Worm (Caenorhabditis elegans) whole organism, young adult: ENCODE measurements around the gene frg-1.

Experiments
- F22D6.2 ChIP-seq: sonication (generic microtip); optimal IDR thresholded peaks from 2 replicates; lab custom pipeline; 2016; ENCODE audit warnings: mild to moderate bottlenecking, missing genetic modification characterization, missing compliant biosample characterization
- F37B4.10 ChIP-seq: fragments of 200-800 bp; sonication (Bioruptor generic); IDR thresholded peaks from 2 replicates; pipeline ENCODE4 v1.3.6; 2022; ENCODE audit warnings: missing genetic modification characterization, missing compliant biosample characterization
- F39B2.1 ChIP-seq: fragments of 200-800 bp; sonication (Bioruptor generic); IDR thresholded peaks from 2 replicates; pipeline ENCODE4 v1.3.6; 2022; ENCODE audit warnings: missing genetic modification reagents, missing genetic modification characterization, missing compliant biosample characterization
- F52B5.7 ChIP-seq: sonication (generic microtip); optimal IDR thresholded peaks from 2 replicates; lab custom pipeline; 2016; ENCODE audit warnings: mild to moderate bottlenecking, missing genetic modification characterization, missing compliant biosample characterization
- K11D2.4 ChIP-seq: fragments of 200-800 bp; sonication (Bioruptor generic); IDR thresholded peaks from 2 replicates; pipeline ENCODE4 v1.3.6; 2022; ENCODE audit warnings: missing genetic modification reagents, missing genetic modification characterization, missing compliant biosample characterization
- T26A5.8 ChIP-seq: sonication (generic microtip); optimal IDR thresholded peaks from 2 replicates; lab custom pipeline; 2016; ENCODE audit warnings: missing genetic modification characterization, missing compliant biosample characterization
- Y67H2A.10 ChIP-seq: fragments of 200-800 bp; sonication (Bioruptor generic); conservative IDR thresholded peaks from 2 replicates; pipeline ENCODE4 v1.3.6; 2022; ENCODE audit warnings: missing genetic modification reagents, missing genetic modification characterization, missing compliant biosample characterization
- Y95B8A.8 ChIP-seq: fragments of 200-800 bp; sonication (Bioruptor generic); IDR thresholded peaks from 2 replicates; pipeline ENCODE4 v1.3.6; 2022; ENCODE audit warnings: missing genetic modification reagents, missing genetic modification characterization, missing compliant biosample characterization
- ZK185.1 ChIP-seq: sonication (generic microtip); optimal IDR thresholded peaks from 2 replicates; lab custom pipeline; 2016; ENCODE audit warnings: mild to moderate bottlenecking, missing genetic modification characterization, missing compliant biosample characterization; ENCODE audit not compliant: poor library complexity, severe bottlenecking
- akir-1 ChIP-seq: fragments of 200-800 bp; sonication (Bioruptor generic); optimal IDR thresholded peaks from 2 replicates; lab custom pipeline; 2018; ENCODE audit warnings: mild to moderate bottlenecking, missing genetic modification characterization, moderate library complexity, missing compliant biosample characterization
- atf-7 ChIP-seq: sonication (generic microtip); optimal IDR thresholded peaks from 2 replicates; lab custom pipeline; 2017; ENCODE audit warnings: mild to moderate bottlenecking, missing genetic modification characterization, missing compliant biosample characterization
- bed-1 ChIP-seq: fragments of 200-800 bp; sonication (Bioruptor generic); IDR thresholded peaks from 2 replicates; pipeline ENCODE4 v1.3.6; 2022; ENCODE audit warnings: missing genetic modification reagents, missing genetic modification characterization, missing compliant biosample characterization
- bed-2 ChIP-seq: fragments of 200-800 bp; sonication (Bioruptor generic); IDR thresholded peaks from 2 replicates; pipeline ENCODE4 v1.3.6; 2022; ENCODE audit warnings: missing genetic modification reagents, missing genetic modification characterization, missing compliant biosample characterization
- cebp-1 ChIP-seq, 2 experiments: fragments of 200-800 bp in 1 of 2; sonication (Bioruptor generic) in 1 of 2; sonication (generic microtip) in 1 of 2; IDR thresholded peaks in 1 of 2; optimal IDR thresholded peaks in 1 of 2; 2 replicates each; pipeline versions ENCODE4 v1.3.6 to Lab custom; 2017 to 2022; ENCODE audit warnings: missing compliant biosample characterization in 2 of 2, missing genetic modification characterization in 2 of 2, mild to moderate bottlenecking in 1 of 2, missing genetic modification reagents in 1 of 2, moderate library complexity in 1 of 2
- cebp-2 ChIP-seq: fragments of 200-800 bp; sonication (Bioruptor generic); IDR thresholded peaks from 2 replicates; pipeline ENCODE4 v1.3.6; 2022; ENCODE audit warnings: missing genetic modification characterization, missing compliant biosample characterization
- ceh-27 ChIP-seq: fragments of 200-800 bp; sonication (Bioruptor generic); optimal IDR thresholded peaks from 2 replicates; lab custom pipeline; 2018; ENCODE audit warnings: mild to moderate bottlenecking, missing genetic modification characterization, moderate library complexity, missing compliant biosample characterization
- ceh-58 ChIP-seq: fragments of 200-800 bp; sonication (Bioruptor generic); IDR thresholded peaks from 2 replicates; pipeline ENCODE4 v1.3.6; 2022; ENCODE audit warnings: missing genetic modification characterization, missing compliant biosample characterization
- dox-1 ChIP-seq: fragments of 200-800 bp; sonication (Bioruptor generic); IDR thresholded peaks from 2 replicates; pipeline ENCODE4 v1.3.6; 2022; ENCODE audit warnings: missing genetic modification reagents, missing genetic modification characterization, missing compliant biosample characterization
- egrh-3 ChIP-seq: fragments of 200-800 bp; sonication (Bioruptor generic); IDR thresholded peaks from 2 replicates; pipeline ENCODE4 v1.3.6; 2022; ENCODE audit warnings: missing genetic modification reagents, missing genetic modification characterization, missing compliant biosample characterization
- hlh-12 ChIP-seq: sonication (generic microtip); optimal IDR thresholded peaks from 2 replicates; lab custom pipeline; 2016; ENCODE audit warnings: missing genetic modification characterization, missing compliant biosample characterization
- lag-1 ChIP-seq: fragments of 200-800 bp; sonication (Bioruptor generic); IDR thresholded peaks from 2 replicates; pipeline ENCODE4 v1.3.6; 2022; ENCODE audit warnings: missing genetic modification reagents, missing genetic modification characterization, missing compliant biosample characterization
- lin-54 ChIP-seq: fragments of 200-800 bp; sonication (Bioruptor generic); optimal IDR thresholded peaks from 2 replicates; lab custom pipeline; 2018; ENCODE audit warnings: mild to moderate bottlenecking, missing genetic modification characterization, missing compliant biosample characterization
- lsy-27 ChIP-seq: sonication (generic microtip); optimal IDR thresholded peaks from 2 replicates; lab custom pipeline; 2017; ENCODE audit warnings: missing genetic modification characterization, mild to moderate bottlenecking, missing compliant biosample characterization, antibody characterized with exemption, missing genotype, borderline replicate concordance; ENCODE audit not compliant: insufficient read depth
- madf-10 ChIP-seq: sonication (generic microtip); optimal IDR thresholded peaks from 2 replicates; lab custom pipeline; 2016; ENCODE audit warnings: mild to moderate bottlenecking, missing genetic modification characterization, missing compliant biosample characterization
- madf-3 ChIP-seq: fragments of 200-800 bp; sonication (Bioruptor generic); IDR thresholded peaks from 2 replicates; pipeline ENCODE4 v1.3.6; 2022; ENCODE audit warnings: missing genetic modification reagents, missing genetic modification characterization, missing compliant biosample characterization
- madf-8 ChIP-seq: fragments of 200-800 bp; sonication (Bioruptor generic); conservative IDR thresholded peaks from 2 replicates; pipeline ENCODE4 v1.3.6; 2022; ENCODE audit warnings: missing genetic modification reagents, missing genetic modification characterization, missing compliant biosample characterization
- mcd-1 ChIP-seq: fragments of 200-800 bp; sonication (Bioruptor generic); IDR thresholded peaks from 2 replicates; pipeline ENCODE4 v1.3.6; 2022; ENCODE audit warnings: missing genetic modification reagents, missing genetic modification characterization, missing compliant biosample characterization
- nfya-1 ChIP-seq: sonication (generic microtip); optimal IDR thresholded peaks from 2 replicates; lab custom pipeline; 2017; ENCODE audit warnings: antibody characterized with exemption, missing compliant biosample characterization, missing genetic modification characterization, borderline replicate concordance; ENCODE audit not compliant: insufficient read depth
- nfya-2 ChIP-seq: fragments of 200-800 bp; sonication (Bioruptor generic); IDR thresholded peaks from 2 replicates; pipeline ENCODE4 v1.3.6; 2022; ENCODE audit warnings: missing genetic modification reagents, missing genetic modification characterization, missing compliant biosample characterization
- nfyb-1 ChIP-seq: fragments of 200-800 bp; sonication (Bioruptor generic); IDR thresholded peaks from 2 replicates; pipeline ENCODE4 v1.3.6; 2022; ENCODE audit warnings: missing genetic modification reagents, missing genetic modification characterization, missing compliant biosample characterization
- nhr-179 ChIP-seq: sonication (generic microtip); optimal IDR thresholded peaks from 2 replicates; lab custom pipeline; 2016; ENCODE audit warnings: mild to moderate bottlenecking, missing genetic modification characterization, missing compliant biosample characterization
- nhr-90 ChIP-seq: sonication (generic microtip); optimal IDR thresholded peaks from 2 replicates; lab custom pipeline; 2016; ENCODE audit warnings: missing genotype, mild to moderate bottlenecking, missing genetic modification characterization, missing compliant biosample characterization
- pbrm-1 ChIP-seq: fragments of 200-800 bp; sonication (Bioruptor generic); IDR thresholded peaks from 2 replicates; pipeline ENCODE4 v1.3.6; 2022; ENCODE audit warnings: missing genetic modification reagents, missing genetic modification characterization, missing compliant biosample characterization
- pha-4 ChIP-seq: fragments of 150-350 bp; sonication (generic microtip); optimal IDR thresholded peaks from 2 replicates; lab custom pipeline; 2014; ENCODE audit warnings: missing biosample characterization, missing genetic modification reagents, missing genetic modification characterization
- sptf-2 ChIP-seq: fragments of 200-800 bp; sonication (Bioruptor generic); optimal IDR thresholded peaks from 2 replicates; lab custom pipeline; 2018; ENCODE audit warnings: mild to moderate bottlenecking, missing genetic modification characterization, missing compliant biosample characterization
- tbp1 ChIP-seq: fragments of 200-800 bp; sonication (Bioruptor generic); optimal IDR thresholded peaks from 2 replicates; lab custom pipeline; 2018; ENCODE audit warnings: mild to moderate bottlenecking, missing genetic modification characterization, missing compliant biosample characterization
- unc-62 ChIP-seq: fragments of 150-350 bp; optimal IDR thresholded peaks from 2 replicates; lab custom pipeline; 2014; ENCODE audit warnings: missing biosample characterization, missing genetic modification reagents, missing genetic modification characterization
- zfh-2 ChIP-seq: fragments of 200-800 bp; sonication (Bioruptor generic); conservative IDR thresholded peaks from 2 replicates; pipeline ENCODE4 v1.3.6; 2022; ENCODE audit warnings: missing genetic modification reagents, missing genetic modification characterization, missing compliant biosample characterization
- ztf-28 ChIP-seq: fragments of 200-800 bp; sonication (Bioruptor generic); IDR thresholded peaks from 2 replicates; pipeline ENCODE4 v1.3.6; 2022; ENCODE audit warnings: missing genetic modification reagents, missing genetic modification characterization, missing compliant biosample characterization

frg-1 gene

ce11 chrIII:12945072-12945471, 33.9 kb upstream of the frg-1 start:
- TF ChIP-seq tbp1 (no peak), Y95B8A.8 (no peak), F52B5.7 (tag; lab: Kevin White, UChicago) (no peak), madf-10 (tag; lab: Kevin White, UChicago) (no peak), lsy-27 (no peak), nfya-2 (GFP tag; lab: Robert Waterston, UW) (no peak), mcd-1 (no peak)

- no peak for TF ChIP-seq ceh-27 (GFP tag; lab: Kevin White, UChicago)
- no peak for TF ChIP-seq bed-1
- no peak for TF ChIP-seq atf-7 (tag; lab: Kevin White, UChicago)
- no peak for TF ChIP-seq nhr-179
- TF ChIP-seq unc-62 (GFP tag; lab: Kevin White, UChicago), result no peak
- no peak for TF ChIP-seq F22D6.2 (tag; lab: Kevin White, UChicago)
- TF ChIP-seq F39B2.1 (GFP tag; lab: Robert Waterston, UW), result no peak
- TF ChIP-seq F52B5.7 (tag; lab: Kevin White, UChicago), result no peak
- TF ChIP-seq nfya-1 (tag; lab: Kevin White, UChicago), result no peak
- TF ChIP-seq dox-1 (GFP tag; lab: Robert Waterston, UW), result no peak
- TF ChIP-seq egrh-3 (GFP tag; lab: Robert Waterston, UW), result peak; percentile 49; the same call in 1 of the 2 replicates
- 0 out of 2 replicates have a peak, but pooled peaks have one; percentile 37 for TF ChIP-seq F37B4.10 (GFP tag; lab: Robert Waterston, UW)
- TF ChIP-seq madf-8 (GFP tag; lab: Robert Waterston, UW), result no peak
- TF ChIP-seq nhr-90 (tag; lab: Kevin White, UChicago), result no peak
- TF ChIP-seq cebp-1 (GFP tag; IDR thresholded peaks at IDR 0.05; lab: Robert Waterston, UW), result no peak
- TF ChIP-seq cebp-1 (tag; optimal IDR thresholded peaks at IDR 0.05; lab: Kevin White, UChicago), result no peak
- TF ChIP-seq Y67H2A.10 (GFP tag; lab: Robert Waterston, UW), result no peak
- 0 out of 2 replicates have a peak, but pooled peaks have one; percentile 30 for TF ChIP-seq cebp-2 (GFP tag; lab: Robert Waterston, UW)
- no peak for TF ChIP-seq sptf-2 (GFP tag; lab: Kevin White, UChicago)
- TF ChIP-seq pha-4, result no peak
- TF ChIP-seq akir-1 (GFP tag; lab: Kevin White, UChicago), result no peak
- TF ChIP-seq T26A5.8 (tag; lab: Kevin White, UChicago), result no peak
- TF ChIP-seq pbrm-1 (GFP tag; lab: Robert Waterston, UW), result no peak
- no peak for TF ChIP-seq ceh-58 (GFP tag; lab: Robert Waterston, UW)
- no peak for TF ChIP-seq hlh-12 (tag; lab: Kevin White, UChicago)
- TF ChIP-seq lag-1 (GFP tag; lab: Robert Waterston, UW), result no peak
- TF ChIP-seq madf-3 (GFP tag; lab: Robert Waterston, UW), result no peak
- no peak for TF ChIP-seq ZK185.1 (tag; lab: Kevin White, UChicago)
- no peak for TF ChIP-seq ztf-28 (GFP tag; lab: Robert Waterston, UW)
- TF ChIP-seq nfyb-1 (GFP tag; lab: Robert Waterston, UW), result no peak
- TF ChIP-seq K11D2.4 (GFP tag; lab: Robert Waterston, UW), result no peak
- peak; percentile 83 for TF ChIP-seq zfh-2 (GFP tag; lab: Robert Waterston, UW)
- TF ChIP-seq lin-54 (GFP tag; lab: Kevin White, UChicago), result no peak
- TF ChIP-seq bed-2 (GFP tag; lab: Robert Waterston, UW), result no peak
These were observed 27.4 kb upstream of the frg-1 start, which contains the start of gene Y39E4A.1 for ce11 chrIII:12951362-12952228. Gene Y39E4A.1, plus strand, starts transcription at chrIII:12951412.
